Worm (Caenorhabditis elegans): ENCODE results near the gene str-32.

DNA sequence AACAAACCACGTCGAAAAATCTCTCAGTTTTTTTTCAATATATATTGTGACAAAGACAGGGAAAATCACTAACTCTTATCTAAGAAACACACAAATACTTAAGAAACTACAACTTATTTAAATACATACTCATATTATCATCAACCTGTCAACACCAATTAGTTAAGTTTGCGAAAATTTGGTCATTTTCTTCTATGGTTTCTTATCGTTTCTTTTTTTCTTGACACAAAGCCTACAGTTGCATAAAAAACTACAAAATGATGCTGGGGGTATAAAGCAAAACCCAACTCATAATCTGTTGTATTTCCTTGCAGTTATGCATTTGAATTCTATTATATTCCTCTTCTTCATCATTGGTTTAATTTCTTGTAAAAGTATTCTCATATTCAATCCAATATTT, 19.8 kb upstream of the str-32 start, which contains the start of gene ugt-67:
- TF ChIP-seq tbx-37 (GFP tag; conservative IDR thresholded peaks at IDR 0.05) (no peak), ama-1 (optimal IDR thresholded peaks at IDR 0.05) (no peak)

Data from whole organism, early embryonic.